Fruit fly (Drosophila melanogaster) whole organism, embryonic: ENCODE results near the gene Col4a1.

Experiments used
- CG10147 ChIP-seq: fragments of 200-800 bp; sonication (Bioruptor generic); optimal IDR thresholded peaks from 2 replicates; lab custom pipeline; 2019; ENCODE audit warnings: missing biosample characterization, mild to moderate bottlenecking, missing genetic modification characterization, moderate library complexity
- CG10267 ChIP-seq: fragments of 200-800 bp; sonication (Bioruptor generic); optimal IDR thresholded peaks from 2 replicates; lab custom pipeline; 2018; ENCODE audit warnings: missing biosample characterization, mild to moderate bottlenecking, missing genetic modification characterization, moderate library complexity
- CG11504 ChIP-seq: fragments of 200-800 bp; sonication (Bioruptor generic); optimal IDR thresholded peaks from 3 replicates; lab custom pipeline; 2019; ENCODE audit warnings: missing biosample characterization, mild to moderate bottlenecking, missing genetic modification characterization, moderate library complexity
- CG12769 ChIP-seq: fragments of 200-800 bp; sonication (Bioruptor generic); optimal IDR thresholded peaks from 2 replicates; lab custom pipeline; 2019; ENCODE audit warnings: missing biosample characterization, mild to moderate bottlenecking, missing genetic modification characterization, moderate library complexity
- CG14050 ChIP-seq: fragments of 200-800 bp; sonication (Bioruptor generic); IDR thresholded peaks from 3 replicates; pipeline ENCODE4 v1.3.6; 2022; ENCODE audit warnings: missing biosample characterization, missing genetic modification characterization
- CG1529 ChIP-seq: fragments of 200-800 bp; sonication (Bioruptor generic); optimal IDR thresholded peaks from 3 replicates; lab custom pipeline; 2018; ENCODE audit warnings: missing biosample characterization, missing genetic modification characterization
- CG18262 ChIP-seq: fragments of 200-800 bp; optimal IDR thresholded peaks from 3 replicates; lab custom pipeline; 2019; ENCODE audit warnings: missing biosample characterization, mild to moderate bottlenecking, missing genetic modification characterization, moderate library complexity
- CG1832 ChIP-seq: fragments of 200-800 bp; sonication (Bioruptor generic); optimal IDR thresholded peaks from 2 replicates; lab custom pipeline; 2017; ENCODE audit warnings: missing biosample characterization, mild to moderate bottlenecking, missing genetic modification characterization, inconsistent platforms
- CG3065 ChIP-seq: fragments of 200-800 bp; sonication (Bioruptor generic); optimal IDR thresholded peaks from 2 replicates; lab custom pipeline; 2016; ENCODE audit warnings: missing biosample characterization, missing genetic modification characterization
- CG33557 ChIP-seq: fragments of 200-800 bp; sonication (Bioruptor generic); optimal IDR thresholded peaks from 2 replicates; lab custom pipeline; 2019; ENCODE audit warnings: missing biosample characterization, mild to moderate bottlenecking, missing genetic modification characterization, moderate library complexity
- CG4360 ChIP-seq: fragments of 200-800 bp; sonication (Bioruptor generic); IDR thresholded peaks from 2 replicates; pipeline ENCODE4 v1.3.6; 2022; ENCODE audit warnings: missing biosample characterization, missing genetic modification characterization
- CG4707 ChIP-seq: fragments of 200-800 bp; sonication (Bioruptor generic); optimal IDR thresholded peaks from 2 replicates; lab custom pipeline; 2018; ENCODE audit warnings: missing biosample characterization, mild to moderate bottlenecking, missing genetic modification characterization, moderate library complexity
- CG5245 ChIP-seq: fragments of 200-800 bp; sonication (Bioruptor generic); optimal IDR thresholded peaks from 3 replicates; lab custom pipeline; 2016; ENCODE audit warnings: missing biosample characterization, missing genetic modification characterization
- CG8765 ChIP-seq: fragments of 200-800 bp; sonication (Bioruptor generic); IDR thresholded peaks from 2 replicates; pipeline ENCODE4 v1.3.6; 2022; ENCODE audit warnings: missing biosample characterization, missing genetic modification characterization
- CG8924 ChIP-seq: fragments of 200-800 bp; optimal IDR thresholded peaks from 3 replicates; lab custom pipeline; 2019; ENCODE audit warnings: missing biosample characterization, mild to moderate bottlenecking, missing genetic modification characterization, moderate library complexity
- CG9876 ChIP-seq: fragments of 200-800 bp; sonication (Bioruptor generic); optimal IDR thresholded peaks from 2 replicates; lab custom pipeline; 2016; ENCODE audit warnings: missing biosample characterization, missing genetic modification characterization
- CrebB ChIP-seq: fragments of 200-800 bp; sonication (Bioruptor generic); optimal IDR thresholded peaks from 3 replicates; lab custom pipeline; 2018; ENCODE audit warnings: missing biosample characterization, mild to moderate bottlenecking, missing genetic modification characterization
- Dip2 ChIP-seq: fragments of 200-800 bp; sonication (Bioruptor generic); IDR thresholded peaks from 2 replicates; pipeline ENCODE4 v1.3.6; 2022; ENCODE audit warnings: missing biosample characterization, missing genetic modification characterization
- Drgx ChIP-seq: fragments of 200-800 bp; sonication (Bioruptor generic); IDR thresholded peaks from 2 replicates; pipeline ENCODE4 v1.3.6; 2022; ENCODE audit warnings: missing biosample characterization, missing genetic modification characterization
- Ets97D ChIP-seq: fragments of 200-800 bp; sonication (Bioruptor generic); optimal IDR thresholded peaks from 3 replicates; lab custom pipeline; 2016; ENCODE audit warnings: missing biosample characterization, missing genetic modification characterization
- HLH4C ChIP-seq: fragments of 200-800 bp; sonication (Bioruptor generic); IDR thresholded peaks from 3 replicates; pipeline ENCODE4 v1.3.6; 2022; ENCODE audit warnings: missing biosample characterization, missing genetic modification characterization; ENCODE audit not compliant: partially characterized antibody
- Hr78 ChIP-seq, 2 experiments: fragments of 200-800 bp in 1 of 2; fragments of >200 bp in 1 of 2; sonication (Bioruptor generic) in 1 of 2; optimal IDR thresholded peaks; 2 replicates each; lab custom pipeline; 2017 to 2019; ENCODE audit warnings: missing biosample characterization in 2 of 2, missing genetic modification characterization in 2 of 2, mild to moderate bottlenecking in 1 of 2, moderate library complexity in 1 of 2
- Lpt ChIP-seq: fragments of >200 bp; optimal IDR thresholded peaks from 2 replicates; lab custom pipeline; 2018; ENCODE audit warnings: missing biosample characterization, missing genetic modification characterization
- Mes4 ChIP-seq: fragments of 200-800 bp; sonication (Bioruptor generic); optimal IDR thresholded peaks from 2 replicates; lab custom pipeline; 2016; ENCODE audit warnings: missing biosample characterization, missing genetic modification characterization
- Sry-δ ChIP-seq: fragments of 200-800 bp; sonication (Bioruptor generic); optimal IDR thresholded peaks from 2 replicates; lab custom pipeline; 2016; ENCODE audit warnings: missing biosample characterization, missing genetic modification characterization
- Trl ChIP-seq, 3 experiments: fragments of >200 bp in 2 of 3; fragments of 200-800 bp in 1 of 3; sonication (Bioruptor generic) in 1 of 3; optimal IDR thresholded peaks; 2 replicates in 1 of 3; 3 replicates in 2 of 3; lab custom pipeline; 2016 to 2017; ENCODE audit warnings: missing biosample characterization in 1 of 3, missing genetic modification characterization in 1 of 3
- Vsx1 ChIP-seq: fragments of 200-800 bp; sonication (Bioruptor generic); optimal IDR thresholded peaks from 2 replicates; lab custom pipeline; 2017; ENCODE audit warnings: missing biosample characterization, mild to moderate bottlenecking, missing genetic modification characterization, missing genetic modification reagents
- YL-1 ChIP-seq: fragments of 200-800 bp; sonication (Bioruptor generic); optimal IDR thresholded peaks from 3 replicates; lab custom pipeline; 2017; ENCODE audit warnings: missing biosample characterization, mild to moderate bottlenecking, missing genetic modification characterization
- amos ChIP-seq: fragments of 200-800 bp; sonication (Bioruptor generic); IDR thresholded peaks from 2 replicates; pipeline ENCODE4 v1.3.6; 2022; ENCODE audit warnings: missing biosample characterization, missing genetic modification characterization; ENCODE audit not compliant: partially characterized antibody
- bowl ChIP-seq: fragments of 200-800 bp; sonication (Bioruptor generic); IDR thresholded peaks from 2 replicates; pipeline ENCODE4 v1.3.6; 2022; ENCODE audit warnings: missing biosample characterization, missing genetic modification characterization
- bsh ChIP-seq, 2 experiments: fragments of 200-800 bp; sonication (Bioruptor generic); optimal IDR thresholded peaks; 2 replicates each; lab custom pipeline; 2017 to 2018; ENCODE audit warnings: mild to moderate bottlenecking in 2 of 2, missing biosample characterization in 2 of 2, missing genetic modification characterization in 2 of 2, moderate library complexity in 1 of 2
- crol ChIP-seq: fragments of 200-800 bp; sonication (Bioruptor generic); IDR thresholded peaks from 2 replicates; pipeline ENCODE4 v1.3.6; 2022; ENCODE audit warnings: missing biosample characterization, missing genetic modification characterization
- danr ChIP-seq: fragments of 200-800 bp; sonication (Bioruptor generic); IDR thresholded peaks from 2 replicates; pipeline ENCODE4 v1.3.6; 2022; ENCODE audit warnings: missing biosample characterization, missing genetic modification characterization
- dmrt11E ChIP-seq: fragments of 200-800 bp; sonication (Bioruptor generic); optimal IDR thresholded peaks from 3 replicates; lab custom pipeline; 2018; ENCODE audit warnings: missing biosample characterization, mild to moderate bottlenecking, missing genetic modification characterization, moderate library complexity
- eve ChIP-seq, 2 experiments: fragments of >200 bp; optimal IDR thresholded peaks; 2 replicates each; lab custom pipeline; 2017; ENCODE audit warnings: missing biosample characterization in 2 of 2, missing genetic modification characterization in 2 of 2
- ewg ChIP-seq: fragments of 200-800 bp; sonication (Bioruptor generic); optimal IDR thresholded peaks from 3 replicates; lab custom pipeline; 2017; ENCODE audit warnings: mild to moderate bottlenecking, missing biosample characterization, missing genetic modification reagents, missing genetic modification characterization
- gsb ChIP-seq: fragments of 200-800 bp; sonication (Bioruptor generic); IDR thresholded peaks from 2 replicates; pipeline ENCODE4 v1.3.6; 2022; ENCODE audit warnings: missing biosample characterization, missing genetic modification characterization
- luna ChIP-seq: fragments of 200-800 bp; sonication (Bioruptor generic); optimal IDR thresholded peaks from 2 replicates; lab custom pipeline; 2016; ENCODE audit warnings: missing biosample characterization, missing genetic modification characterization
- nom ChIP-seq: fragments of 200-800 bp; sonication (Bioruptor generic); optimal IDR thresholded peaks from 2 replicates; lab custom pipeline; 2017; ENCODE audit warnings: missing biosample characterization, missing genetic modification characterization, mild to moderate bottlenecking, moderate library complexity, missing genetic modification reagents
- otp ChIP-seq: fragments of 200-800 bp; sonication (Bioruptor generic); IDR thresholded peaks from 3 replicates; pipeline ENCODE4, ENCODE4 v1.3.6; 2022; ENCODE audit warnings: missing biosample characterization, missing genetic modification characterization
- pan ChIP-seq, 4 experiments: fragments of >200 bp in 3 of 4; fragments of 200-800 bp in 1 of 4; sonication (Bioruptor generic) in 1 of 4; optimal IDR thresholded peaks in 3 of 4; IDR thresholded peaks in 1 of 4; 2 replicates each; pipeline versions ENCODE4 v1.3.6 to Lab custom; 2017 to 2022; ENCODE audit warnings: missing biosample characterization in 2 of 4, missing genetic modification characterization in 2 of 4, mixed read lengths in 1 of 4
- pzg ChIP-seq: fragments of 200-800 bp; sonication (Bioruptor generic); optimal IDR thresholded peaks from 3 replicates; lab custom pipeline; 2018; ENCODE audit warnings: missing biosample characterization, mild to moderate bottlenecking, missing genetic modification characterization, moderate library complexity
- sens ChIP-seq: fragments of 200-800 bp; sonication (Bioruptor generic); peaks from one replicate; lab custom pipeline; 2016; ENCODE audit warnings: missing biosample characterization, missing genetic modification characterization
- seq ChIP-seq: fragments of 200-800 bp; sonication (Bioruptor generic); IDR thresholded peaks from 2 replicates; pipeline ENCODE4 v1.3.6; 2022; ENCODE audit warnings: missing biosample characterization, missing genetic modification characterization
- tll ChIP-seq, 2 experiments: fragments of 200-800 bp in 1 of 2; fragments of >200 bp in 1 of 2; sonication (Bioruptor generic) in 1 of 2; optimal IDR thresholded peaks; 2 replicates each; lab custom pipeline; 2017 to 2019; ENCODE audit warnings: missing biosample characterization in 2 of 2, missing genetic modification characterization in 2 of 2, mild to moderate bottlenecking in 1 of 2, moderate library complexity in 1 of 2

Col4a1 gene

DNA sequence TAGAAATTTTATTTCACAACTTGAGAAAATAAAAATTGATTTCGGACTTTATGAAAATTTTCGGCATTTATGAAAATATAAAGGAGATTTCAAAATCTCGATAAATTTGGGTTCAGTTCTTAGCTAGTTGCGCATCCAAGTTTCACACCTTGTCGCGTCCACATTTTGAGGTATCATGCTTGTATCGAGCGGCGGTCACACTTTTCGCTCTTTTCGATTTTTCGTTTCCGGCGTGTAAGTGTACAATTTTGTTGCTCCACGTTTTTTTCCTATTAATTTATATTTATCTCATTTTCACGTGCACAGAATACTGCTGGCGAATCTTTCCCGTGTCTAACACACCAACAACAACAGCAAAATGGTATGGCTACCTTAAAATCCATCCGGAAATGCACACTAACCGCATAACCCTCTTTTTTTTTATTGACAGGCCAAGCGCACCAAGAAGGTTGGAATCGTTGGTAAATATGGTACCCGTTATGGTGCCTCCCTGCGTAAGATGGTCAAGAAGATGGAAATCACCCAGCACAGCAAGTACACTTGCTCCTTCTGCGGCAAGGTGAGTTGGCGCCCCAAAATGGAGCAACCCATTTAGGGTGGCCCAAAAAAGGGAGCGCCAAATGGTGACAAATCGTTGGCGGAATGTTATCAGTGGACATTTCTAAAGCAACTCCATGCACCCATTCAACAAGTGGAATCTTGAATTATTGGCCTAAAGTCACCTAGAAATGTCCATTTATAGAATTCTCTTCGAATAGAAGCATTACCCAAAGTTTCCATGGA is 41.6 kb downstream of the Col4a1 start, which contains the start of gene RpL37A (continued):
- TF ChIP-seq dmrt11E (tag; lab: Kevin White, UChicago), result peak; percentile 57
- TF ChIP-seq tll (GFP tag; optimal IDR thresholded peaks at IDR 0.05; lab: Kevin White, UChicago), result no peak
- TF ChIP-seq otp (GFP tag; lab: Robert Waterston, UW), result peak; percentile 86
- TF ChIP-seq pan (optimal IDR thresholded peaks at IDR 0.05; lab: Kevin White, UChicago), result no peak
- peak in 1 of 2 experiments; percentile 68 for TF ChIP-seq pan (GFP tag; optimal IDR thresholded peaks at IDR 0.05 in 1 of 2, IDR thresholded peaks at IDR 0.05 in 1 of 2)
- no peak for TF ChIP-seq Lpt (GFP tag; lab: Kevin White, UChicago)
- TF ChIP-seq CG4360 (GFP tag; lab: Robert Waterston, UW), result no peak
- TF ChIP-seq gsb, result peak; percentile 54; the same call in 1 of the 2 replicates
- peak in 1 of 2 experiments; percentile 71 for TF ChIP-seq bsh (GFP tag; optimal IDR thresholded peaks at IDR 0.05; lab: Kevin White, UChicago)
- peak; percentile 69; the same call in 2 of the 3 replicates for TF ChIP-seq CG14050 (GFP tag; lab: Robert Waterston, UW)
- TF ChIP-seq Drgx (GFP tag; lab: Robert Waterston, UW), result no peak
- TF ChIP-seq seq (GFP tag; lab: Robert Waterston, UW), result peak; percentile 80
- TF ChIP-seq CrebB (tag; lab: Kevin White, UChicago), result peak; percentile 59
- TF ChIP-seq CG18262 (tag; lab: Kevin White, UChicago), result peak; percentile 69
- peak; percentile 75 for TF ChIP-seq ewg (GFP tag; lab: Kevin White, UChicago)
- peak; percentile 39 for TF ChIP-seq CG1529 (GFP tag; lab: Kevin White, UChicago)
- no peak for TF ChIP-seq Dip2 (GFP tag; lab: Robert Waterston, UW)
- TF ChIP-seq CG8924, result peak; percentile 69
- TF ChIP-seq CG4707 (GFP tag; lab: Kevin White, UChicago), result peak; percentile 53
- peak; percentile 77 for TF ChIP-seq Sry-δ (GFP tag; lab: Kevin White, UChicago)
- 0 out of 2 replicates have a peak, but pooled peaks have one; percentile 21 for TF ChIP-seq crol (GFP tag; lab: Robert Waterston, UW)
- no peak for TF ChIP-seq bowl
- no peak for TF ChIP-seq CG3065 (GFP tag; lab: Kevin White, UChicago)
- TF ChIP-seq CG12769 (tag; lab: Kevin White, UChicago), result peak; percentile 78
- TF ChIP-seq luna (GFP tag; lab: Kevin White, UChicago), result peak; percentile 85
- peak; percentile 30; the same call in 1 of the 2 replicates for TF ChIP-seq danr (GFP tag; lab: Robert Waterston, UW)
- peak; percentile 92 for TF ChIP-seq Mes4 (GFP tag; lab: Kevin White, UChicago)
- peak; percentile 83 for TF ChIP-seq CG10267 (tag; lab: Kevin White, UChicago)
- TF ChIP-seq, all 482 proteins: peak for 381

DNA sequence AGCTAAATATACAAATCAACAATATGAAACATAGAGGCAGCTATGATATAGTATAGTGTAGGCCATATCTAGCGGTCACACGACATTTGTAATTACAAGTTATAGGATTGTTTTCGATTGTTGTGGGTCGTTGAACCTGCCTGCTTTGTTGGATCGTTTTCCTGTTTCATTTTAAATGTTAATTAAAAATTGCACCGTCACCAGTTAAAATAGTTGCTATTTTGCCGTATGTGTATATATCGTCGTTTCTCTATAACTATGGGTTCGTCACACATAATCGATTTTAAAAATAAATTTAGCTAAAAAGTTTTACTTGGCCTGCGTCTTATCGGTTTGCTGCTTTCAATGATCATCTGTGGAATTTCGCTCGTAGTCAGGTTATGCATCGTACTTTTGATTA is 42.9 kb downstream of the Col4a1 start:
- no peak for TF ChIP-seq CG5245 (GFP tag; lab: Kevin White, UChicago)
- TF ChIP-seq Ets97D (GFP tag; lab: Kevin White, UChicago), result no peak
- no peak for TF ChIP-seq CG9876 (GFP tag; lab: Kevin White, UChicago)
- TF ChIP-seq sens, result peak; percentile 68
- TF ChIP-seq CG8765 (GFP tag; lab: Robert Waterston, UW), result no peak
- no peak for TF ChIP-seq CG33557 (GFP tag; lab: Kevin White, UChicago)
- peak in 1 of 2 experiments; percentile 39 for TF ChIP-seq eve (GFP tag; optimal IDR thresholded peaks at IDR 0.05; lab: Kevin White, UChicago)

DNA sequence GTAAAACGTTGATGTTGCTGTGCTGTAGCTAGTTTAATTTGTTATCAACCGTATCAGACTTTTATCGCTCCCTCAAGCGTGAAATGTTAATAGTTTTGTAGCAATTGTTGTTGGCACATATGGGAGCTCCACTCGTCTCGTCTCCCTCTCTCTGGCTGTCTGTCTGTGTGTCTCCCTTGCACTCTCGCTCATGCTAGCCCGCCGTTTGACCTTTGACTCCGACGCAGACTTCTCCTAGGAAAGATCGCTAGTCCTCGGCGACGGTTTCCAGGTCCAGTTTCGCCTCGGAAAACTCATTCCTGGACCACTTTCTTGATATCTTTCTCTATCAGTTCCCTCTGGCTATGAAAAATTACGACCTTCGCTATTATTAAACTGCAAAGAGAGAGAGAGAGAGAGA is 49.8 kb downstream of the Col4a1 start:
- TF ChIP-seq CG1832 (GFP tag; lab: Kevin White, UChicago) (peak; percentile 38), YL-1 (no peak), HLH4C (no peak), CG11504 (tag; lab: Kevin White, UChicago) (no peak), Hr78 (GFP tag; optimal IDR thresholded peaks at IDR 0.05; lab: Kevin White, UChicago) (peak in 1 of 2 experiments; percentile 94), CG10147 (GFP tag; lab: Kevin White, UChicago) (no peak), amos (GFP tag; lab: Robert Waterston, UW) (no peak), Trl (optimal IDR thresholded peaks at IDR 0.05; lab: Kevin White, UChicago) (peak in 1 of 2 experiments; percentile 14), Trl (GFP tag; optimal IDR thresholded peaks at IDR 0.05; lab: Kevin White, UChicago) (no peak), nom (peak; percentile 5), pzg (no peak), Vsx1 (GFP tag; lab: Kevin White, UChicago) (no peak)
